Fruit fly (Drosophila melanogaster) whole organism, embryonic: ENCODE results near the gene CG32281.

Experiments
- Bdp1 ChIP-seq: fragments of 200-800 bp; sonication (Bioruptor generic); optimal IDR thresholded peaks from 3 replicates; lab custom pipeline; 2016; ENCODE audit warnings: missing biosample characterization, missing genetic modification characterization
- CG11247 ChIP-seq: fragments of 200-800 bp; sonication (Bioruptor generic); IDR thresholded peaks from 2 replicates; pipeline ENCODE4 v1.3.6; 2022; ENCODE audit warnings: missing biosample characterization, missing genetic modification characterization
- CG12071 ChIP-seq: fragments of 200-800 bp; sonication (Bioruptor generic); optimal IDR thresholded peaks from 3 replicates; lab custom pipeline; 2018; ENCODE audit warnings: missing biosample characterization, mild to moderate bottlenecking, missing genetic modification characterization
- CG12299 ChIP-seq: fragments of 200-800 bp; sonication (Bioruptor generic); optimal IDR thresholded peaks from 2 replicates; lab custom pipeline; 2018; ENCODE audit warnings: missing biosample characterization, mild to moderate bottlenecking, missing genetic modification characterization
- CG12942 ChIP-seq: fragments of 200-800 bp; sonication (Bioruptor generic); optimal IDR thresholded peaks from 3 replicates; lab custom pipeline; 2016; ENCODE audit warnings: missing biosample characterization, missing genetic modification characterization
- CG16813 ChIP-seq: fragments of 200-800 bp; sonication (Bioruptor generic); IDR thresholded peaks from 3 replicates; pipeline ENCODE4 v1.3.6; 2022; ENCODE audit warnings: missing biosample characterization, missing genetic modification characterization; ENCODE audit not compliant: partially characterized antibody
- CG1832 ChIP-seq: fragments of 200-800 bp; sonication (Bioruptor generic); optimal IDR thresholded peaks from 2 replicates; lab custom pipeline; 2017; ENCODE audit warnings: missing biosample characterization, mild to moderate bottlenecking, missing genetic modification characterization, inconsistent platforms
- CG2678 ChIP-seq: fragments of 200-800 bp; sonication (Bioruptor generic); optimal IDR thresholded peaks from 3 replicates; lab custom pipeline; 2019; ENCODE audit warnings: missing biosample characterization, mild to moderate bottlenecking, missing genetic modification characterization, moderate library complexity
- CG2875 ChIP-seq: fragments of 200-800 bp; sonication (Bioruptor generic); optimal IDR thresholded peaks from 2 replicates; lab custom pipeline; 2017; ENCODE audit warnings: missing biosample characterization, mild to moderate bottlenecking, missing genetic modification characterization, missing genetic modification reagents
- CG31441 ChIP-seq: fragments of 200-800 bp; sonication (Bioruptor generic); IDR thresholded peaks from 2 replicates; pipeline ENCODE4 v1.3.6; 2022; ENCODE audit warnings: missing biosample characterization, missing genetic modification characterization
- CG34224 ChIP-seq: fragments of 200-800 bp; sonication (Bioruptor generic); IDR thresholded peaks from 3 replicates; pipeline ENCODE4 v1.3.6; 2022; ENCODE audit warnings: missing biosample characterization, missing genetic modification characterization; ENCODE audit not compliant: partially characterized antibody
- CG3995 ChIP-seq: fragments of 200-800 bp; sonication (Bioruptor generic); optimal IDR thresholded peaks from 3 replicates; lab custom pipeline; 2016; ENCODE audit warnings: missing biosample characterization, missing genetic modification characterization
- CG4707 ChIP-seq: fragments of 200-800 bp; sonication (Bioruptor generic); optimal IDR thresholded peaks from 2 replicates; lab custom pipeline; 2018; ENCODE audit warnings: missing biosample characterization, mild to moderate bottlenecking, missing genetic modification characterization, moderate library complexity
- CG6654 ChIP-seq: fragments of 200-800 bp; sonication (Bioruptor generic); optimal IDR thresholded peaks from 2 replicates; lab custom pipeline; 2017; ENCODE audit warnings: missing biosample characterization, mild to moderate bottlenecking, missing genetic modification characterization
- Dek ChIP-seq: fragments of 200-800 bp; sonication (Bioruptor generic); optimal IDR thresholded peaks from 3 replicates; lab custom pipeline; 2019; ENCODE audit warnings: missing biosample characterization, mild to moderate bottlenecking, missing genetic modification characterization, moderate library complexity
- Gug ChIP-seq: fragments of 200-800 bp; sonication (Bioruptor generic); IDR thresholded peaks from 4 replicates; pipeline ENCODE4 v1.3.6; 2022; ENCODE audit warnings: missing biosample characterization, missing genetic modification characterization
- H15 ChIP-seq: fragments of 200-800 bp; sonication (Bioruptor generic); IDR thresholded peaks from 3 replicates; pipeline ENCODE4 v1.3.6; 2022; ENCODE audit warnings: missing biosample characterization, missing genetic modification characterization
- HmgD ChIP-seq: fragments of 200-800 bp; sonication (Bioruptor generic); optimal IDR thresholded peaks from 3 replicates; lab custom pipeline; 2016; ENCODE audit warnings: missing biosample characterization, missing genetic modification characterization
- HmgZ ChIP-seq: fragments of 200-800 bp; sonication (Bioruptor generic); optimal IDR thresholded peaks from 2 replicates; lab custom pipeline; 2018; ENCODE audit warnings: missing biosample characterization, mild to moderate bottlenecking, missing genetic modification characterization
- Hmr ChIP-seq: fragments of 200-800 bp; sonication (Bioruptor generic); optimal IDR thresholded peaks from 3 replicates; lab custom pipeline; 2017; ENCODE audit warnings: mild to moderate bottlenecking, missing biosample characterization, missing genetic modification reagents, missing genetic modification characterization
- Hsf ChIP-seq: fragments of 200-800 bp; sonication (Bioruptor generic); optimal IDR thresholded peaks from 3 replicates; lab custom pipeline; 2016; ENCODE audit warnings: missing biosample characterization, missing genetic modification characterization
- Nf-YB ChIP-seq: fragments of 200-800 bp; sonication (Bioruptor generic); optimal IDR thresholded peaks from 3 replicates; lab custom pipeline; 2019; ENCODE audit warnings: missing biosample characterization, mild to moderate bottlenecking, missing genetic modification characterization, moderate library complexity
- NfI ChIP-seq: fragments of 200-800 bp; sonication (Bioruptor generic); optimal IDR thresholded peaks from 3 replicates; lab custom pipeline; 2018; ENCODE audit warnings: missing biosample characterization, mild to moderate bottlenecking, missing genetic modification characterization, moderate library complexity
- Oli ChIP-seq: fragments of 200-800 bp; sonication (Bioruptor generic); optimal IDR thresholded peaks from 2 replicates; lab custom pipeline; 2018; ENCODE audit warnings: missing biosample characterization, mild to moderate bottlenecking, missing genetic modification characterization, moderate library complexity
- Sox100B ChIP-seq: fragments of 200-800 bp; sonication (Bioruptor generic); optimal IDR thresholded peaks from 3 replicates; lab custom pipeline; 2018; ENCODE audit warnings: missing biosample characterization, mild to moderate bottlenecking, missing genetic modification characterization
- ato ChIP-seq: fragments of 200-800 bp; sonication (Bioruptor generic); IDR thresholded peaks from 2 replicates; pipeline ENCODE4 v1.3.6; 2022; ENCODE audit warnings: missing biosample characterization, missing genetic modification characterization; ENCODE audit not compliant: partially characterized antibody
- cad ChIP-seq: fragments of >200 bp; optimal IDR thresholded peaks from 2 replicates; lab custom pipeline; 2017; ENCODE audit warnings: missing biosample characterization, missing genetic modification characterization
- cg ChIP-seq: fragments of 200-800 bp; sonication (Bioruptor generic); optimal IDR thresholded peaks from 3 replicates; lab custom pipeline; 2019; ENCODE audit warnings: missing biosample characterization, mild to moderate bottlenecking, missing genetic modification characterization, moderate library complexity
- da ChIP-seq: fragments of 200-800 bp; sonication (Bioruptor generic); optimal IDR thresholded peaks from 2 replicates; lab custom pipeline; 2016; ENCODE audit warnings: missing biosample characterization, missing genetic modification characterization
- dati ChIP-seq: fragments of 200-800 bp; sonication (Bioruptor generic); IDR thresholded peaks from 2 replicates; pipeline ENCODE4 v1.3.6; 2022; ENCODE audit warnings: missing biosample characterization, missing genetic modification characterization
- eve ChIP-seq, 2 experiments: fragments of >200 bp; optimal IDR thresholded peaks; 2 replicates each; lab custom pipeline; 2017; ENCODE audit warnings: missing biosample characterization in 2 of 2, missing genetic modification characterization in 2 of 2
- fd96Cb ChIP-seq: fragments of 200-800 bp; sonication (Bioruptor generic); optimal IDR thresholded peaks from 2 replicates; lab custom pipeline; 2018; ENCODE audit warnings: missing biosample characterization, mild to moderate bottlenecking, missing genetic modification characterization, moderate library complexity
- fu2 ChIP-seq: fragments of 200-800 bp; sonication (Bioruptor generic); optimal IDR thresholded peaks from 2 replicates; lab custom pipeline; 2016; ENCODE audit warnings: missing biosample characterization, missing genetic modification characterization
- gcm ChIP-seq: fragments of 200-800 bp; sonication (Bioruptor generic); optimal IDR thresholded peaks from 2 replicates; lab custom pipeline; 2019; ENCODE audit warnings: missing biosample characterization, mild to moderate bottlenecking, missing genetic modification characterization, moderate library complexity
- ham ChIP-seq: fragments of 200-800 bp; sonication (Bioruptor generic); IDR thresholded peaks from 2 replicates; pipeline ENCODE4 v1.3.6; 2022; ENCODE audit warnings: missing biosample characterization, missing genetic modification characterization
- hb ChIP-seq: fragments of 200-800 bp; sonication (Bioruptor generic); IDR thresholded peaks from 3 replicates; pipeline ENCODE4 v1.3.6; 2022; ENCODE audit warnings: missing biosample characterization, missing genetic modification characterization; ENCODE audit not compliant: partially characterized antibody
- her ChIP-seq: fragments of 200-800 bp; sonication (Bioruptor generic); optimal IDR thresholded peaks from 2 replicates; lab custom pipeline; 2016; ENCODE audit warnings: missing biosample characterization, missing genetic modification characterization
- kay ChIP-seq: fragments of 200-800 bp; sonication (Bioruptor generic); optimal IDR thresholded peaks from 2 replicates; lab custom pipeline; 2016; ENCODE audit warnings: missing biosample characterization, missing genetic modification characterization
- lov ChIP-seq, 2 experiments: fragments of 200-800 bp in 1 of 2; fragments of >200 bp in 1 of 2; sonication (Bioruptor generic) in 1 of 2; IDR thresholded peaks in 1 of 2; optimal IDR thresholded peaks in 1 of 2; 2 replicates in 1 of 2; 3 replicates in 1 of 2; pipeline versions ENCODE4 v1.3.6 to Lab custom; 2017 to 2022; ENCODE audit warnings: missing biosample characterization in 1 of 2, missing genetic modification characterization in 1 of 2
- pan ChIP-seq, 4 experiments: fragments of >200 bp in 3 of 4; fragments of 200-800 bp in 1 of 4; sonication (Bioruptor generic) in 1 of 4; optimal IDR thresholded peaks in 3 of 4; IDR thresholded peaks in 1 of 4; 2 replicates each; pipeline versions ENCODE4 v1.3.6 to Lab custom; 2017 to 2022; ENCODE audit warnings: missing biosample characterization in 2 of 4, missing genetic modification characterization in 2 of 4, mixed read lengths in 1 of 4
- phol ChIP-seq: fragments of 200-800 bp; sonication (Bioruptor generic); optimal IDR thresholded peaks from 3 replicates; lab custom pipeline; 2018; ENCODE audit warnings: missing biosample characterization, mild to moderate bottlenecking, missing genetic modification characterization, moderate library complexity
- pros ChIP-seq: fragments of 200-800 bp; sonication (Bioruptor generic); optimal IDR thresholded peaks from 3 replicates; lab custom pipeline; 2019; ENCODE audit warnings: missing biosample characterization, mild to moderate bottlenecking, missing genetic modification characterization, moderate library complexity
- repo ChIP-seq: fragments of 200-800 bp; sonication (Bioruptor generic); optimal IDR thresholded peaks from 2 replicates; lab custom pipeline; 2016; ENCODE audit warnings: missing biosample characterization, missing genetic modification characterization
- ro ChIP-seq: fragments of 200-800 bp; sonication (Bioruptor generic); IDR thresholded peaks from 2 replicates; pipeline ENCODE4 v1.3.6; 2022; ENCODE audit warnings: missing biosample characterization, missing genetic modification characterization
- seq ChIP-seq: fragments of 200-800 bp; sonication (Bioruptor generic); IDR thresholded peaks from 2 replicates; pipeline ENCODE4 v1.3.6; 2022; ENCODE audit warnings: missing biosample characterization, missing genetic modification characterization
- slbo ChIP-seq: fragments of 200-800 bp; sonication (Bioruptor generic); IDR thresholded peaks from 2 replicates; pipeline ENCODE4 v1.3.6; 2022; ENCODE audit warnings: missing biosample characterization, missing genetic modification characterization
- zfh2 ChIP-seq: fragments of 200-800 bp; sonication (Bioruptor generic); optimal IDR thresholded peaks from 2 replicates; lab custom pipeline; 2016; ENCODE audit warnings: missing biosample characterization, missing genetic modification characterization

CG32281 gene

dm6 chr3L:3148125-3149059, 20.8 kb upstream of the CG32281 start, which contains the start of the genes Usp5 and BtbVII (continued):
- TF ChIP-seq CG3995 (peak; percentile 29), pros (GFP tag; lab: Kevin White, UChicago) (no peak), HmgZ (tag; lab: Kevin White, UChicago) (peak; percentile 69), fu2 (GFP tag; lab: Kevin White, UChicago) (peak; percentile 28), CG6654 (GFP tag; lab: Kevin White, UChicago) (no peak), eve (GFP tag; optimal IDR thresholded peaks at IDR 0.05; lab: Kevin White, UChicago) (no peak), ato (GFP tag; lab: Robert Waterston, UW) (peak; percentile 75), HmgD (GFP tag; lab: Kevin White, UChicago) (peak; percentile 58), dati (GFP tag; lab: Robert Waterston, UW) (no peak), zfh2 (GFP tag; lab: Kevin White, UChicago) (peak; percentile 72), NfI (GFP tag; lab: Kevin White, UChicago) (peak; percentile 54), CG12942 (peak; percentile 50), CG4707 (no peak), Hsf (GFP tag; lab: Kevin White, UChicago) (peak; percentile 76), fd96Cb (tag; lab: Kevin White, UChicago) (no peak), Dek (tag; lab: Kevin White, UChicago) (peak; percentile 46), her (peak; percentile 74), Oli (tag; lab: Kevin White, UChicago) (peak; percentile 39), Hmr (GFP tag; lab: Kevin White, UChicago) (peak; percentile 50), slbo (GFP tag; lab: Robert Waterston, UW) (peak; percentile 64), cg (no peak), CG2875 (GFP tag; lab: Kevin White, UChicago) (no peak), CG31441 (GFP tag; lab: Robert Waterston, UW) (peak; percentile 49; the same call in 1 of the 2 replicates), CG12299 (tag; lab: Kevin White, UChicago) (peak; percentile 4), H15 (GFP tag; lab: Robert Waterston, UW) (0 out of 3 replicates have a peak, but pooled peaks have one; percentile 13), hb (GFP tag; lab: Robert Waterston, UW) (peak; percentile 91), Nf-YB (GFP tag; lab: Kevin White, UChicago) (peak; percentile 34), CG34224 (GFP tag; lab: Robert Waterston, UW) (peak; percentile 99), Gug (GFP tag; lab: Robert Waterston, UW) (peak; percentile 65; the same call in 2 of the 4 replicates), CG12071 (GFP tag; lab: Kevin White, UChicago) (no peak), ro (GFP tag; lab: Robert Waterston, UW) (no peak), CG11247 (GFP tag; lab: Robert Waterston, UW) (peak; percentile 48; the same call in 1 of the 2 replicates), lov (optimal IDR thresholded peaks at IDR 0.05; lab: Kevin White, UChicago) (no peak), lov (GFP tag; IDR thresholded peaks at IDR 0.05; lab: Robert Waterston, UW) (no peak), Sox100B (GFP tag; lab: Kevin White, UChicago) (no peak), CG1832 (no peak), phol (tag; lab: Kevin White, UChicago) (peak; percentile 98), pan (optimal IDR thresholded peaks at IDR 0.05; lab: Kevin White, UChicago) (no peak), pan (GFP tag; optimal IDR thresholded peaks at IDR 0.05 in 1 of 2, IDR thresholded peaks at IDR 0.05 in 1 of 2) (peak in 1 of 2 experiments; percentile 50), seq (GFP tag; lab: Robert Waterston, UW) (no peak), CG2678 (peak; percentile 39), gcm (no peak), CG16813 (GFP tag; lab: Robert Waterston, UW) (peak; percentile 95), kay (GFP tag; lab: Kevin White, UChicago) (peak; percentile 70), repo (GFP tag; lab: Kevin White, UChicago) (no peak), da (peak; percentile 17), ham (GFP tag; lab: Robert Waterston, UW) (no peak), Bdp1 (GFP tag; lab: Kevin White, UChicago) (peak; percentile 64), cad (GFP tag; lab: Kevin White, UChicago) (no peak)
